Fruit fly (Drosophila melanogaster): ENCODE data around the gene Abca3.

DNA sequence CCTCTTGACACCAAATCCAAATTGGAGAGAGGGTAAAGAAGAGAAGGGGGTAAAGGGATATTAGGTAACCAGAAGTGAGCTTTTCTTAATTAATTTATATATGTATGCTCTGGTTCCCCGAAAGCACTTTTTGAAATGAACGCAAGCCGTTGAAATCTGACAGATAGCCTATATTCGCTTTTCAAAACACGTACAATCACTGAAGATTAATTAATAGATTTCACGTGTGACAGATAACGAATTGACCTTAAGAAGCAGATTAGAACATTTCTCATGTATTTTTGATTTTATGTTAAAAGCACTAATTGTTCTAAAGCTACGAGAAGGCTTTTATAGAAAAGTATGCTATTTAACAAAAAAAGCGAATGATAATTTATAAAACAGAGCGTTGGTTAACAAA is 30.6 kb upstream of the Abca3 start:
- TF ChIP-seq psq (GFP tag; optimal IDR thresholded peaks at IDR 0.05) (no peak), lola (GFP tag; optimal IDR thresholded peaks at IDR 0.05) (no peak), Mio (GFP tag; optimal IDR thresholded peaks at IDR 0.05) (no peak)
